Fruit fly (Drosophila melanogaster): ENCODE results near the gene rtet.

Gene rtet

dm6 chr3R:21064000-21064924 is 44.0 kb upstream of the rtet start, which contains the start of gene Cortactin (continued):
- peak; percentile 93 for TF ChIP-seq zen2 (GFP tag; IDR thresholded peaks at IDR 0.05; ENCODE audit: partially characterized antibody)
- TF ChIP-seq lov (optimal IDR thresholded peaks at IDR 0.05) = no peak
- no peak for TF ChIP-seq lov (GFP tag; IDR thresholded peaks at IDR 0.05)
- TF ChIP-seq cwo (GFP tag; optimal IDR thresholded peaks at IDR 0.05) = no peak
- peak; percentile 23 for TF ChIP-seq zen (tag; optimal IDR thresholded peaks at IDR 0.05)
- TF ChIP-seq tgo (GFP tag; IDR thresholded peaks at IDR 0.05) = no peak
- no peak for TF ChIP-seq NfI (GFP tag; optimal IDR thresholded peaks at IDR 0.05)
- no peak for TF ChIP-seq Asciz (GFP tag; optimal IDR thresholded peaks at IDR 0.05)
- no peak for TF ChIP-seq HHEX (GFP tag; optimal IDR thresholded peaks at IDR 0.05)
- no peak for TF ChIP-seq CG1832 (GFP tag; optimal IDR thresholded peaks at IDR 0.05)
- TF ChIP-seq psq (GFP tag; optimal IDR thresholded peaks at IDR 0.05) = no peak
- TF ChIP-seq Elba2 (GFP tag; optimal IDR thresholded peaks at IDR 0.05) = no peak
- peak; percentile 32 for TF ChIP-seq CG33213 (GFP tag; optimal IDR thresholded peaks at IDR 0.05)
- TF ChIP-seq eyg (GFP tag; optimal IDR thresholded peaks at IDR 0.05) = no peak
- no peak for TF ChIP-seq Dip3 (GFP tag; optimal IDR thresholded peaks at IDR 0.05)
- peak; percentile 30 for TF ChIP-seq YL-1 (GFP tag; optimal IDR thresholded peaks at IDR 0.05)
- no peak for TF ChIP-seq wek (GFP tag; optimal IDR thresholded peaks at IDR 0.05)
- TF ChIP-seq HLH54F (GFP tag; optimal IDR thresholded peaks at IDR 0.05) = no peak
- peak; percentile 19 for TF ChIP-seq CoRest (tag; optimal IDR thresholded peaks at IDR 0.05)
- no peak for TF ChIP-seq Hr78 (GFP tag; optimal IDR thresholded peaks at IDR 0.05)
- TF ChIP-seq mam (GFP tag; optimal IDR thresholded peaks at IDR 0.05) = no peak
- no peak for TF ChIP-seq gsb-n (tag; optimal IDR thresholded peaks at IDR 0.05)
- peak; percentile 62 for TF ChIP-seq CG15514 (GFP tag; optimal IDR thresholded peaks at IDR 0.05)
- no peak for TF ChIP-seq CG11696 (GFP tag; IDR thresholded peaks at IDR 0.05)
- peak; percentile 27; the same call in 1 of the 2 replicates for TF ChIP-seq onecut (GFP tag; IDR thresholded peaks at IDR 0.05)
- TF ChIP-seq dati (GFP tag; IDR thresholded peaks at IDR 0.05) = no peak
- no peak for TF ChIP-seq Ravus (GFP tag; IDR thresholded peaks at IDR 0.05)
- TF ChIP-seq Hand (GFP tag; optimal IDR thresholded peaks at IDR 0.05) = no peak
- TF ChIP-seq zf30C (GFP tag; optimal IDR thresholded peaks at IDR 0.05) = no peak
- TF ChIP-seq CG12391 (tag; optimal IDR thresholded peaks at IDR 0.05) = no peak
- no peak for TF ChIP-seq CG2889 (GFP tag; IDR thresholded peaks at IDR 0.05)
- no peak for TF ChIP-seq gsb (GFP tag; IDR thresholded peaks at IDR 0.05)
- no peak for TF ChIP-seq CG8290 (GFP tag; optimal IDR thresholded peaks at IDR 0.05)
- TF ChIP-seq CG8290 (tag; optimal IDR thresholded peaks at IDR 0.05) = peak; percentile 68 to 86
- TF ChIP-seq CG10267 (tag; optimal IDR thresholded peaks at IDR 0.05) = peak; percentile 33
- no peak for TF ChIP-seq Sox100B (GFP tag; optimal IDR thresholded peaks at IDR 0.05)

- TF ChIP-seq CG31365 (tag; optimal IDR thresholded peaks at IDR 0.05) = peak; percentile 55
- TF ChIP-seq row (GFP tag; IDR thresholded peaks at IDR 0.05) = peak; percentile 42; the same call in 2 of the 3 replicates
- TF ChIP-seq CG9797 (GFP tag; optimal IDR thresholded peaks at IDR 0.05) = no peak
- TF ChIP-seq CG1529 (GFP tag; optimal IDR thresholded peaks at IDR 0.05) = no peak
- TF ChIP-seq CG4404 (GFP tag; IDR thresholded peaks at IDR 0.05) = no peak
- TF ChIP-seq H15 (GFP tag; IDR thresholded peaks at IDR 0.05) = no peak
- 0 out of 2 replicates have a peak, but pooled peaks have one; percentile 30 for TF ChIP-seq ttk (GFP tag; IDR thresholded peaks at IDR 0.05)
- TF ChIP-seq Hr3 (GFP tag; optimal IDR thresholded peaks at IDR 0.05) = no peak
- peak; percentile 98 for TF ChIP-seq CG8290 (GFP tag; optimal IDR thresholded peaks at IDR 0.05)
- TF ChIP-seq CG8290 (tag; optimal IDR thresholded peaks at IDR 0.05) = peak in 1 of 2 experiments; percentile 92
- peak in 1 of 2 experiments; percentile 43 for TF ChIP-seq Pdp1 (GFP tag; optimal IDR thresholded peaks at IDR 0.05)
- TF ChIP-seq pita (GFP tag; optimal IDR thresholded peaks at IDR 0.05) = no peak
- TF ChIP-seq sr (GFP tag; IDR thresholded peaks at IDR 0.05) = peak; percentile 34; the same call in 1 of the 3 replicates
- peak; percentile 82; the same call in 3 of the 4 replicates for TF ChIP-seq chinmo (GFP tag; IDR thresholded peaks at IDR 0.05; ENCODE audit: partially characterized antibody)
- TF ChIP-seq CG1603 (tag; optimal IDR thresholded peaks at IDR 0.05) = peak; percentile 43
These were observed 43.1 kb upstream of the rtet start, which contains the start of gene AnxB9 for dm6 chr3R:21065010-21065695. TSS of gene AnxB9 (plus strand) at chr3R:21065241.
